Fruit fly (Drosophila melanogaster) whole organism, embryonic: Measurements from ENCODE around the gene CG46317.

ENCODE experiments used
- CG1024 ChIP-seq: fragments of 200-800 bp; sonication (Bioruptor generic); IDR thresholded peaks from 2 replicates; pipeline ENCODE4 v1.3.6; 2022; ENCODE audit warnings: missing biosample characterization, missing genetic modification characterization
- CG10543 ChIP-seq: fragments of 200-800 bp; sonication (Bioruptor generic); optimal IDR thresholded peaks from 3 replicates; lab custom pipeline; 2017; ENCODE audit warnings: missing biosample characterization, mild to moderate bottlenecking, missing genetic modification characterization, moderate library complexity
- CG11456 ChIP-seq: fragments of 200-800 bp; sonication (Bioruptor generic); IDR thresholded peaks from 3 replicates; pipeline ENCODE4 v1.3.6; 2022; ENCODE audit warnings: missing biosample characterization, missing genetic modification characterization
- CG12391 ChIP-seq: fragments of 200-800 bp; sonication (Bioruptor generic); optimal IDR thresholded peaks from 3 replicates; lab custom pipeline; 2018; ENCODE audit warnings: missing biosample characterization, mild to moderate bottlenecking, missing genetic modification characterization, moderate library complexity
- CG14050 ChIP-seq: fragments of 200-800 bp; sonication (Bioruptor generic); IDR thresholded peaks from 3 replicates; pipeline ENCODE4 v1.3.6; 2022; ENCODE audit warnings: missing biosample characterization, missing genetic modification characterization
- CG15073 ChIP-seq: fragments of 200-800 bp; sonication (Bioruptor generic); optimal IDR thresholded peaks from 2 replicates; lab custom pipeline; 2016; ENCODE audit warnings: missing biosample characterization, missing genetic modification characterization
- CG15696 ChIP-seq: fragments of 200-800 bp; sonication (Bioruptor generic); optimal IDR thresholded peaks from 2 replicates; lab custom pipeline; 2019; ENCODE audit warnings: missing biosample characterization, mild to moderate bottlenecking, missing genetic modification characterization, moderate library complexity
- CG17186 ChIP-seq: fragments of 200-800 bp; sonication (Bioruptor generic); optimal IDR thresholded peaks from 3 replicates; lab custom pipeline; 2017; ENCODE audit warnings: missing biosample characterization, missing genetic modification reagents, missing genetic modification characterization
- CG18011 ChIP-seq: fragments of 200-800 bp; sonication (Bioruptor generic); optimal IDR thresholded peaks from 2 replicates; lab custom pipeline; 2017; ENCODE audit warnings: missing biosample characterization, missing genetic modification characterization, mild to moderate bottlenecking, moderate library complexity, missing genotype
- CG18476 ChIP-seq: fragments of 200-800 bp; sonication (Bioruptor generic); optimal IDR thresholded peaks from 2 replicates; lab custom pipeline; 2016; ENCODE audit warnings: missing biosample characterization, mild to moderate bottlenecking, missing genetic modification characterization
- CG3407 ChIP-seq: fragments of 200-800 bp; sonication (Bioruptor generic); optimal IDR thresholded peaks from 2 replicates; lab custom pipeline; 2018; ENCODE audit warnings: missing biosample characterization, mild to moderate bottlenecking, missing genetic modification characterization
- CG3726 ChIP-seq: fragments of 200-800 bp; sonication (Bioruptor generic); IDR thresholded peaks from 3 replicates; pipeline ENCODE4, ENCODE4 v1.3.6; 2022; ENCODE audit warnings: missing biosample characterization, missing genetic modification characterization
- CG4404 ChIP-seq: fragments of 200-800 bp; sonication (Bioruptor generic); IDR thresholded peaks from 2 replicates; pipeline ENCODE4 v1.3.6; 2022; ENCODE audit warnings: missing biosample characterization, missing genetic modification characterization
- CG7556 ChIP-seq: fragments of 200-800 bp; sonication (Bioruptor generic); optimal IDR thresholded peaks from 2 replicates; lab custom pipeline; 2017; ENCODE audit warnings: missing biosample characterization, mild to moderate bottlenecking, missing genetic modification characterization
- CG8388 ChIP-seq: fragments of 200-800 bp; sonication (Bioruptor generic); optimal IDR thresholded peaks from 2 replicates; lab custom pipeline; 2019; ENCODE audit warnings: missing biosample characterization, mild to moderate bottlenecking, missing genetic modification characterization, moderate library complexity
- CG9609 ChIP-seq: fragments of 200-800 bp; sonication (Bioruptor generic); optimal IDR thresholded peaks from 3 replicates; lab custom pipeline; 2016; ENCODE audit warnings: missing biosample characterization, missing genetic modification characterization
- CG9876 ChIP-seq: fragments of 200-800 bp; sonication (Bioruptor generic); optimal IDR thresholded peaks from 2 replicates; lab custom pipeline; 2016; ENCODE audit warnings: missing biosample characterization, missing genetic modification characterization
- Deaf1 ChIP-seq: fragments of 200-800 bp; optimal IDR thresholded peaks from 3 replicates; lab custom pipeline; 2019; ENCODE audit warnings: missing biosample characterization, mild to moderate bottlenecking, missing genetic modification characterization, moderate library complexity
- E2f1 ChIP-seq: fragments of 200-800 bp; sonication (Bioruptor generic); IDR thresholded peaks from 2 replicates; pipeline ENCODE4 v1.3.6; 2022; ENCODE audit warnings: missing biosample characterization, missing genetic modification characterization
- Eip74EF ChIP-seq, 2 experiments: fragments of 200-800 bp in 1 of 2; fragments of >200 bp in 1 of 2; sonication (Bioruptor generic) in 1 of 2; optimal IDR thresholded peaks; 2 replicates each; lab custom pipeline; 2017 to 2019; ENCODE audit warnings: missing biosample characterization in 2 of 2, missing genetic modification characterization in 2 of 2, mild to moderate bottlenecking in 1 of 2, moderate library complexity in 1 of 2
- Ets97D ChIP-seq: fragments of 200-800 bp; sonication (Bioruptor generic); optimal IDR thresholded peaks from 3 replicates; lab custom pipeline; 2016; ENCODE audit warnings: missing biosample characterization, missing genetic modification characterization
- HLH4C ChIP-seq: fragments of 200-800 bp; sonication (Bioruptor generic); IDR thresholded peaks from 3 replicates; pipeline ENCODE4 v1.3.6; 2022; ENCODE audit warnings: missing biosample characterization, missing genetic modification characterization; ENCODE audit not compliant: partially characterized antibody
- HLHmδ ChIP-seq: fragments of 200-800 bp; sonication (Bioruptor generic); optimal IDR thresholded peaks from 2 replicates; lab custom pipeline; 2018; ENCODE audit warnings: missing biosample characterization, mild to moderate bottlenecking, missing genetic modification characterization, moderate library complexity
- Hmr ChIP-seq: fragments of 200-800 bp; sonication (Bioruptor generic); optimal IDR thresholded peaks from 3 replicates; lab custom pipeline; 2017; ENCODE audit warnings: mild to moderate bottlenecking, missing biosample characterization, missing genetic modification reagents, missing genetic modification characterization
- Hr3 ChIP-seq: fragments of 200-800 bp; sonication (Bioruptor generic); optimal IDR thresholded peaks from 3 replicates; lab custom pipeline; 2016; ENCODE audit warnings: missing biosample characterization, missing genetic modification characterization
- Hr78 ChIP-seq, 2 experiments: fragments of 200-800 bp in 1 of 2; fragments of >200 bp in 1 of 2; sonication (Bioruptor generic) in 1 of 2; optimal IDR thresholded peaks; 2 replicates each; lab custom pipeline; 2017 to 2019; ENCODE audit warnings: missing biosample characterization in 2 of 2, missing genetic modification characterization in 2 of 2, mild to moderate bottlenecking in 1 of 2, moderate library complexity in 1 of 2
- Lpt ChIP-seq: fragments of >200 bp; optimal IDR thresholded peaks from 2 replicates; lab custom pipeline; 2018; ENCODE audit warnings: missing biosample characterization, missing genetic modification characterization
- Pdp1 ChIP-seq, 2 experiments: fragments of 200-800 bp; sonication (Bioruptor generic); optimal IDR thresholded peaks; 3 replicates each; lab custom pipeline; 2016; ENCODE audit warnings: missing biosample characterization in 2 of 2, missing genetic modification characterization in 2 of 2, mild to moderate bottlenecking in 1 of 2, moderate library complexity in 1 of 2
- Taf1 ChIP-seq: fragments of 200-800 bp; sonication (Bioruptor generic); IDR thresholded peaks from 2 replicates; pipeline ENCODE4 v1.3.6; 2022; ENCODE audit warnings: missing biosample characterization, missing genetic modification characterization
- Xbp1 ChIP-seq: fragments of 200-800 bp; sonication (Bioruptor generic); optimal IDR thresholded peaks from 3 replicates; lab custom pipeline; 2016; ENCODE audit warnings: missing biosample characterization, mild to moderate bottlenecking, missing genetic modification characterization
- az2 ChIP-seq: fragments of 200-800 bp; sonication (Bioruptor generic); optimal IDR thresholded peaks from 3 replicates; lab custom pipeline; 2016; ENCODE audit warnings: missing biosample characterization, missing genetic modification characterization
- bab2 ChIP-seq: fragments of 200-800 bp; sonication (Bioruptor generic); optimal IDR thresholded peaks from 2 replicates; lab custom pipeline; 2016; ENCODE audit warnings: missing biosample characterization, missing genetic modification characterization
- cad ChIP-seq: fragments of >200 bp; optimal IDR thresholded peaks from 2 replicates; lab custom pipeline; 2017; ENCODE audit warnings: missing biosample characterization, missing genetic modification characterization
- corto ChIP-seq: fragments of 200-800 bp; sonication (Bioruptor generic); optimal IDR thresholded peaks from 2 replicates; lab custom pipeline; 2016; ENCODE audit warnings: missing biosample characterization, mild to moderate bottlenecking, missing genetic modification characterization, moderate library complexity
- crol ChIP-seq: fragments of 200-800 bp; sonication (Bioruptor generic); IDR thresholded peaks from 2 replicates; pipeline ENCODE4 v1.3.6; 2022; ENCODE audit warnings: missing biosample characterization, missing genetic modification characterization
- dati ChIP-seq: fragments of 200-800 bp; sonication (Bioruptor generic); IDR thresholded peaks from 2 replicates; pipeline ENCODE4 v1.3.6; 2022; ENCODE audit warnings: missing biosample characterization, missing genetic modification characterization
- klu ChIP-seq: fragments of 200-800 bp; sonication (Bioruptor generic); IDR thresholded peaks from 2 replicates; pipeline ENCODE4 v1.3.6; 2022; ENCODE audit warnings: missing biosample characterization, missing genetic modification characterization
- nmo ChIP-seq: fragments of 200-800 bp; sonication (Bioruptor generic); optimal IDR thresholded peaks from 2 replicates; lab custom pipeline; 2018; ENCODE audit warnings: missing biosample characterization, mild to moderate bottlenecking, missing genetic modification characterization, moderate library complexity
- oc ChIP-seq: fragments of 200-800 bp; sonication (Bioruptor generic); optimal IDR thresholded peaks from 2 replicates; lab custom pipeline; 2018; ENCODE audit warnings: missing biosample characterization, mild to moderate bottlenecking, missing genetic modification characterization, moderate library complexity
- onecut ChIP-seq: fragments of 200-800 bp; sonication (Bioruptor generic); IDR thresholded peaks from 2 replicates; pipeline ENCODE4 v1.3.6; 2022; ENCODE audit warnings: missing biosample characterization, missing genetic modification characterization
- pum ChIP-seq: fragments of 200-800 bp; sonication (Bioruptor generic); optimal IDR thresholded peaks from 2 replicates; lab custom pipeline; 2016; ENCODE audit warnings: missing biosample characterization, missing genetic modification characterization
- rib ChIP-seq: fragments of 200-800 bp; sonication (Bioruptor generic); IDR thresholded peaks from 2 replicates; pipeline ENCODE4 v1.3.6; 2022; ENCODE audit warnings: missing biosample characterization, missing genetic modification characterization
- sima ChIP-seq: fragments of 200-800 bp; sonication (Bioruptor generic); optimal IDR thresholded peaks from 2 replicates; lab custom pipeline; 2016; ENCODE audit warnings: missing biosample characterization, missing genetic modification characterization
- sisA ChIP-seq: fragments of 200-800 bp; sonication (Bioruptor generic); IDR thresholded peaks from 2 replicates; pipeline ENCODE4 v1.3.6; 2022; ENCODE audit warnings: missing biosample characterization, missing genetic modification characterization
- ssp ChIP-seq: fragments of 200-800 bp; sonication (Bioruptor generic); IDR thresholded peaks from 2 replicates; pipeline ENCODE4 v1.3.6; 2022; ENCODE audit warnings: missing biosample characterization, missing genetic modification characterization
- trem ChIP-seq: fragments of 200-800 bp; optimal IDR thresholded peaks from 3 replicates; lab custom pipeline; 2019; ENCODE audit warnings: missing biosample characterization, mild to moderate bottlenecking, missing genetic modification characterization, moderate library complexity
- unpg ChIP-seq: fragments of 200-800 bp; sonication (Bioruptor generic); optimal IDR thresholded peaks from 3 replicates; lab custom pipeline; 2018; ENCODE audit warnings: missing biosample characterization, mild to moderate bottlenecking, missing genetic modification characterization, moderate library complexity
- usp ChIP-seq: fragments of >200 bp; optimal IDR thresholded peaks from 2 replicates; lab custom pipeline; 2017; ENCODE audit warnings: missing biosample characterization, missing genetic modification characterization
- vfl ChIP-seq: fragments of 200-800 bp; sonication (Bioruptor generic); optimal IDR thresholded peaks from 2 replicates; lab custom pipeline; 2016; ENCODE audit warnings: missing biosample characterization, missing genetic modification characterization
- wor ChIP-seq: fragments of 200-800 bp; sonication (Bioruptor generic); IDR thresholded peaks from 2 replicates; pipeline ENCODE4 v1.3.6; 2022; ENCODE audit warnings: missing biosample characterization, missing genetic modification characterization

The CG46317 gene

dm6 chrX:14247035-14247786 lies 13.8 kb upstream of the CG46317 start, which contains the start of gene mud (continued):
- TF ChIP-seq oc (no peak), Hr3 (GFP tag; lab: Kevin White, UChicago) (peak; percentile 38), CG17186 (peak; percentile 43), unpg (GFP tag; lab: Kevin White, UChicago) (no peak), CG3726 (no peak), CG10543 (GFP tag; lab: Kevin White, UChicago) (no peak), bab2 (GFP tag; lab: Kevin White, UChicago) (no peak), nmo (GFP tag; lab: Kevin White, UChicago) (peak; percentile 70), CG14050 (GFP tag; lab: Robert Waterston, UW) (no peak), Eip74EF (GFP tag; optimal IDR thresholded peaks at IDR 0.05; lab: Kevin White, UChicago) (no peak), klu (GFP tag; lab: Robert Waterston, UW) (no peak), CG1024 (GFP tag; lab: Robert Waterston, UW) (peak; percentile 46; the same call in 1 of the 2 replicates), E2f1 (GFP tag; lab: Robert Waterston, UW) (no peak), CG9876 (GFP tag; lab: Kevin White, UChicago) (no peak), sima (GFP tag; lab: Kevin White, UChicago) (no peak), usp (GFP tag; lab: Kevin White, UChicago) (no peak), onecut (GFP tag; lab: Robert Waterston, UW) (no peak), CG9609 (GFP tag; lab: Kevin White, UChicago) (no peak), vfl (GFP tag; lab: Kevin White, UChicago) (no peak), CG15696 (tag; lab: Kevin White, UChicago) (peak; percentile 14), dati (GFP tag; lab: Robert Waterston, UW) (no peak), Ets97D (GFP tag; lab: Kevin White, UChicago) (peak; percentile 19), CG8388 (peak; percentile 21), Hmr (no peak), CG7556 (GFP tag; lab: Kevin White, UChicago) (no peak), trem (tag; lab: Kevin White, UChicago) (peak; percentile 66), ssp (peak; percentile 95), Taf1 (GFP tag; lab: Robert Waterston, UW) (no peak), CG11456 (GFP tag; lab: Robert Waterston, UW) (peak; percentile 52; the same call in 1 of the 3 replicates), az2 (GFP tag; lab: Kevin White, UChicago) (peak; percentile 18), HLH4C (GFP tag; lab: Robert Waterston, UW) (peak; percentile 77), CG18476 (no peak), rib (GFP tag; lab: Robert Waterston, UW) (no peak), CG12391 (tag; lab: Kevin White, UChicago) (peak; percentile 58), HLHmδ (GFP tag; lab: Kevin White, UChicago) (no peak), corto (GFP tag; lab: Kevin White, UChicago) (no peak), Pdp1 (GFP tag; optimal IDR thresholded peaks at IDR 0.05; lab: Kevin White, UChicago) (peak in 1 of 2 experiments; percentile 98), Hr78 (GFP tag; optimal IDR thresholded peaks at IDR 0.05; lab: Kevin White, UChicago) (no peak), Xbp1 (peak; percentile 37), CG18011 (GFP tag; lab: Kevin White, UChicago) (no peak), sisA (GFP tag; lab: Robert Waterston, UW) (0 out of 2 replicates have a peak, but pooled peaks have one; percentile 30), Lpt (GFP tag; lab: Kevin White, UChicago) (no peak), Deaf1 (tag; lab: Kevin White, UChicago) (peak; percentile 47), CG15073 (no peak), wor (GFP tag; lab: Robert Waterston, UW) (no peak), cad (GFP tag; lab: Kevin White, UChicago) (no peak), CG4404 (GFP tag; lab: Robert Waterston, UW) (peak; percentile 31; the same call in 1 of the 2 replicates), crol (GFP tag; lab: Robert Waterston, UW) (no peak), CG3407 (GFP tag; lab: Kevin White, UChicago) (no peak), pum (GFP tag; lab: Kevin White, UChicago) (no peak)
